Fruit fly (Drosophila melanogaster): ENCODE measurements around the gene CG7582.

DNA sequence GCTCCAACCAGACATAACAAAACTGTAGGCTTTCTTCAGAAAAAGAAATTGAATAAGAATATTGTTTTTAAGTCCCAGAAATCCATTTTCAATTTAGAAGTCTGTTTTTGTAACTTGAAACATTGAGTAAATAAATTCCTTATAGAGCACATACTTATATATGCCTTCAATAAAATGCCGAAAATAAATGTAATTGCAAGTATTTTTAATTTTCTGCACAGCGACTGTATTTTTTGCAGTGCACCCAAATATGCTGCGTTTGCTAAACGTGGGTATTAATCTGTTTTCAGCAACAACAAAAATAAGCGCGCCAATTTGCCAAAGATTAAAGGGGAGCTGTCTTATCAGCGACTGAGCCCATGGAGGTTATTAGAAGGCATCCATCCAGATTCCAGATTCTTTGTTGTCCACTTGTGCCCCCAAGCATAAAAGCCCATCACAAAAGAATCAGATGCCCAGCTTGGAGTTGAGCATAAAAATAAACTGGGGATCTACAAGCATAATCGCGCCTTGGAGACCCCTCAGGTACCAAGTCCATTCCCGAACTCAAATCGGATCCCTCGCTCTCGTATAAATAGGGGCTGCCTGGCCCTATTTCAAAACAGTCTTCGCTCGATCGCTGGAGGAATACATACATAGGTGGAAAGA is 10.9 kb downstream of the CG7582 start, which contains the start of gene Obp99a:
- TF ChIP-seq pan (optimal IDR thresholded peaks at IDR 0.05) (no peak), dsf (GFP tag; optimal IDR thresholded peaks at IDR 0.05; ENCODE audit: borderline replicate concordance) (no peak)
